Fruit fly (Drosophila melanogaster) whole organism, adult: ENCODE measurements around the gene Gas8.
A peak's percentile ranks its signal among the peaks of the same experiment; 100 is the strongest.

ENCODE experiments used
- CG11617 ChIP-seq: fragments of 200-800 bp; sonication (Bioruptor generic); optimal IDR thresholded peaks from 2 replicates; lab custom pipeline; 2017; ENCODE audit warnings: mild to moderate bottlenecking, missing biosample characterization, missing genetic modification reagents, missing genetic modification characterization
- CG12768 ChIP-seq: fragments of 200-800 bp; sonication (Bioruptor generic); optimal IDR thresholded peaks from 2 replicates; lab custom pipeline; 2017; ENCODE audit warnings: missing biosample characterization, missing genetic modification characterization, mild to moderate bottlenecking, moderate library complexity, missing genetic modification reagents
- CG14711 ChIP-seq: fragments of 200-800 bp; sonication (Bioruptor generic); optimal IDR thresholded peaks from 2 replicates; lab custom pipeline; 2018; ENCODE audit warnings: missing biosample characterization, mild to moderate bottlenecking, missing genetic modification characterization, moderate library complexity
- CG1620 ChIP-seq: fragments of 200-800 bp; sonication (Bioruptor generic); optimal IDR thresholded peaks from 2 replicates; lab custom pipeline; 2016; ENCODE audit warnings: missing biosample characterization, missing genetic modification characterization
- CG33017 ChIP-seq: fragments of 200-800 bp; sonication (Bioruptor generic); optimal IDR thresholded peaks from 2 replicates; lab custom pipeline; 2018; ENCODE audit warnings: missing biosample characterization, mild to moderate bottlenecking, missing genetic modification characterization, moderate library complexity
- CG5204 ChIP-seq: fragments of 200-800 bp; sonication (Bioruptor generic); optimal IDR thresholded peaks from 2 replicates; lab custom pipeline; 2016; ENCODE audit warnings: missing biosample characterization, missing genetic modification characterization
- CG7045 ChIP-seq: fragments of 200-800 bp; sonication (Bioruptor generic); optimal IDR thresholded peaks from 2 replicates; lab custom pipeline; 2017; ENCODE audit warnings: missing biosample characterization, mild to moderate bottlenecking, missing genetic modification characterization
- CG7101 ChIP-seq: fragments of 200-800 bp; sonication (Bioruptor generic); optimal IDR thresholded peaks from 2 replicates; lab custom pipeline; 2018; ENCODE audit warnings: missing biosample characterization, mild to moderate bottlenecking, missing genetic modification characterization, moderate library complexity
- Clk ChIP-seq: fragments of 200-800 bp; sonication (Bioruptor generic); optimal IDR thresholded peaks from 2 replicates; lab custom pipeline; 2017; ENCODE audit warnings: missing biosample characterization, missing genetic modification characterization
- Crg-1 ChIP-seq: fragments of 200-800 bp; sonication (Bioruptor generic); optimal IDR thresholded peaks from 2 replicates; lab custom pipeline; 2016; ENCODE audit warnings: missing biosample characterization, missing genetic modification characterization
- Hr96 ChIP-seq: fragments of 200-800 bp; sonication (Bioruptor generic); optimal IDR thresholded peaks from 2 replicates; lab custom pipeline; 2016; ENCODE audit warnings: missing biosample characterization, missing genetic modification characterization
- Mnt ChIP-seq: fragments of 200-800 bp; sonication (Bioruptor generic); optimal IDR thresholded peaks from 2 replicates; lab custom pipeline; 2016; ENCODE audit warnings: missing biosample characterization, mild to moderate bottlenecking, missing genetic modification characterization
- bab1 ChIP-seq: fragments of 200-800 bp; sonication (Bioruptor generic); optimal IDR thresholded peaks from 3 replicates; lab custom pipeline; 2019; ENCODE audit warnings: missing biosample characterization, mild to moderate bottlenecking, missing genetic modification characterization, moderate library complexity
- cic ChIP-seq: fragments of 200-800 bp; sonication (Bioruptor generic); optimal IDR thresholded peaks from 2 replicates; lab custom pipeline; 2017; ENCODE audit warnings: missing biosample characterization, mild to moderate bottlenecking, missing genetic modification characterization, moderate library complexity
- cnc ChIP-seq, 2 experiments: fragments of >200 bp; optimal IDR thresholded peaks; 2 replicates each; lab custom pipeline; 2017
- kay ChIP-seq: fragments of 200-800 bp; sonication (Bioruptor generic); peaks from one replicate; lab custom pipeline; 2016; ENCODE audit warnings: missing biosample characterization, missing genetic modification characterization, borderline replicate concordance
- ovo ChIP-seq: fragments of 200-800 bp; sonication (Bioruptor generic); optimal IDR thresholded peaks from 2 replicates; lab custom pipeline; 2016; ENCODE audit warnings: missing biosample characterization, missing genetic modification characterization
- pad ChIP-seq: fragments of 200-800 bp; sonication (Bioruptor generic); optimal IDR thresholded peaks from 3 replicates; lab custom pipeline; 2017; ENCODE audit warnings: missing biosample characterization, missing genetic modification characterization, mild to moderate bottlenecking, moderate library complexity, missing genetic modification reagents
- tj ChIP-seq: fragments of 200-800 bp; sonication (Bioruptor generic); optimal IDR thresholded peaks from 3 replicates; lab custom pipeline; 2017; ENCODE audit warnings: missing biosample characterization, mild to moderate bottlenecking, missing genetic modification characterization, moderate library complexity
- toe ChIP-seq: fragments of 200-800 bp; sonication (Bioruptor generic); optimal IDR thresholded peaks from 2 replicates; lab custom pipeline; 2016; ENCODE audit warnings: missing biosample characterization, missing genetic modification characterization

The Gas8 gene

DNA sequence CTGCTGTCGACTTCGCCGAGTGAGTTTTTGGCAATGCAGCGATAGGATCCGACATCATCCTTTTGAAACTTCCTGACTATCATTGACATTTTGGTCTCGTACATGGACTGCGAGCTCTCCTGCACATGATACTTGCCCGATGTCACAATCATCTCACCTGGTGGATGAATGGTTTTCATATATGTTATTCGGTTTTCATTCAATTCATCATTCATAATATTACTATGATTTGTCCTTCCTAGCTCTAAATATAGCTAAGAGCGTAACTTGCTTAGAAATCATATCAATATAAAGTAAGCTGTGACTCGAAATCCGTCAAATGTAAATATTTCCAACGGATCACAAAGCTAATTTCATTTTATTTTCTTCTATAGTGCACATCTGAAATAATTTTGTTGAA lies 9.4 kb upstream of the Gas8 start, which contains the start of gene CG13021:
TSS of gene CG13021 (plus strand) at position 301 of the 400 bp plus-strand sequence.
- TF ChIP-seq Hr96 (GFP tag; lab: Kevin White, UChicago) = no peak
- no peak for TF ChIP-seq CG33017 (tag; lab: Kevin White, UChicago)
- no peak for TF ChIP-seq kay (GFP tag; lab: Kevin White, UChicago)
- no peak for TF ChIP-seq pad (GFP tag; lab: Kevin White, UChicago)
- TF ChIP-seq bab1 (GFP tag; lab: Kevin White, UChicago) = no peak
- TF ChIP-seq CG12768 (GFP tag; lab: Kevin White, UChicago) = no peak
- TF ChIP-seq CG14711 (tag; lab: Kevin White, UChicago) = no peak
- no peak for TF ChIP-seq toe (GFP tag; lab: Kevin White, UChicago)
- TF ChIP-seq CG11617 (GFP tag; lab: Kevin White, UChicago) = no peak
- no peak for TF ChIP-seq CG7045
- no peak for TF ChIP-seq ovo (GFP tag; lab: Kevin White, UChicago)
- no peak for TF ChIP-seq Clk (GFP tag; lab: Kevin White, UChicago)
- TF ChIP-seq CG5204 (GFP tag; lab: Kevin White, UChicago) = no peak

DNA sequence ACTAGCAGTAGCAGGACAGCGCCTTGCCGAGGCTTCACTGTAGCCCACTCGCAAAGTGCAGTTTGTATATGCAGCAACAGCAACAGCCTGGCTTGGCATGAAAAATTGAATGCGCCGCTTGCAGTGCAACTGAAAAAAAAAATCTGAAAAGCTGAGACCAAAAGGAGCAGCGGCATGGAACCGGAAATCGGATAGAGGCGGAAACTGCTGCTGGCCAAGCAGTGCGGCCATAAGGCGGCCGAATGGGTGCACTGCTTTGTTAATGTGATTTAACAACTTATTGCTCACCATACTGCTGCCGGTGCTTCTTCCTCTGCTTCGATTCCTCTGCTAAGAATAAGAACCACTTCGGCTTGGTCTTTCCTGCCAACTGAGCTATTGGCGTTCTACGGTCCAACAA lies 400 bp downstream of the Gas8 start:
- TF ChIP-seq CG7101 (tag; lab: Kevin White, UChicago) (no peak), CG11617 (GFP tag; lab: Kevin White, UChicago) (no peak), CG14711 (tag; lab: Kevin White, UChicago) (no peak), CG5204 (GFP tag; lab: Kevin White, UChicago) (no peak), CG7045 (no peak), cnc (optimal IDR thresholded peaks at IDR 0.05; lab: Kevin White, UChicago) (no peak), bab1 (GFP tag; lab: Kevin White, UChicago) (no peak), CG33017 (tag; lab: Kevin White, UChicago) (no peak), kay (GFP tag; lab: Kevin White, UChicago) (no peak), CG1620 (no peak), Crg-1 (no peak), tj (no peak)

DNA sequence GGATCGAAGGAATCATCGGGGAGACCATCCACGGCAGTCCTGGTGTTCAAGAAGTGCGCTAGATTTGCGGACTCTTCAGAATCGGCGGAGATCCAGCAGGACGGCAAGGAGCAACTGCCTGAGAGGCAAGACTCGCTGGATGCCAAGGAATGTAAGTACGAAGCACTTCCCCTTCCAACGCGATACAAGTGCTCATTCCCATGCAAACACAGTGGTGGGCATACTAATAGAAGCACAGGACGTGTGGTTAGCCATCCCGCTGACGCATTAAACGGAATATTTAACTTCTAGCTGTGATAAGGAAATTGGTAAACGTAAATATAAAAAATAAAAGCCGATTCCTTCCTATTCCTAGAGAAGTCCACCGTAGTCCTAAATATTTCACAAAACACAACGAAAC lies 18.8 kb downstream of the Gas8 start:
- TF ChIP-seq CG33017 (tag; lab: Kevin White, UChicago) (no peak), tj (no peak)

DNA sequence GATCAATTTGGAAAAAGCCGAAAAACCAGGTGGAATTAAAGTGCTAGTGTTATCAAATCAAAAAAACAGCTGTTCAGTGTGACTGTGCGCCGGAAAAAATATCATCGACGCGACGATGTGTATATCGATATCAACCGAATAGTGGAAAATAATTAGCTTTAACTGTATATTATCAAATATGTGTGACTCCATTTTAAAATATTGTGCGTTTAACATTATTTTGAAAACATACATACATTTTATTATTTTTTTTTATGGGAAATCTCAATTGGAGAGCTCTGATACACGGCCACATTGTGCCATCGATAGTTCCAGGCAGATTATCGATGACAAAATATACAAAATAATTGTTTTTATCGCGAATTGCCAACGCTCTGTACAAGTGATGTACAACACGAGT lies 19.3 kb downstream of the Gas8 start, which contains the start of the genes CG14270 and CG10803:
TSS of gene CG14270 (minus strand) at position 75 of the 400 bp plus-strand sequence.
TSS of gene CG10803 (plus strand) at position 347 of the 400 bp plus-strand sequence.
- TF ChIP-seq toe (GFP tag; lab: Kevin White, UChicago) (peak; percentile 22), Mnt (GFP tag; lab: Kevin White, UChicago) (peak; percentile 63), CG7101 (tag; lab: Kevin White, UChicago) (no peak), ovo (GFP tag; lab: Kevin White, UChicago) (no peak), bab1 (GFP tag; lab: Kevin White, UChicago) (peak; percentile 43), CG14711 (tag; lab: Kevin White, UChicago) (peak; percentile 2), Crg-1 (no peak), cnc (optimal IDR thresholded peaks at IDR 0.05; lab: Kevin White, UChicago) (no peak), CG33017 (tag; lab: Kevin White, UChicago) (no peak), CG5204 (GFP tag; lab: Kevin White, UChicago) (peak; percentile 8), tj (peak; percentile 47)

DNA sequence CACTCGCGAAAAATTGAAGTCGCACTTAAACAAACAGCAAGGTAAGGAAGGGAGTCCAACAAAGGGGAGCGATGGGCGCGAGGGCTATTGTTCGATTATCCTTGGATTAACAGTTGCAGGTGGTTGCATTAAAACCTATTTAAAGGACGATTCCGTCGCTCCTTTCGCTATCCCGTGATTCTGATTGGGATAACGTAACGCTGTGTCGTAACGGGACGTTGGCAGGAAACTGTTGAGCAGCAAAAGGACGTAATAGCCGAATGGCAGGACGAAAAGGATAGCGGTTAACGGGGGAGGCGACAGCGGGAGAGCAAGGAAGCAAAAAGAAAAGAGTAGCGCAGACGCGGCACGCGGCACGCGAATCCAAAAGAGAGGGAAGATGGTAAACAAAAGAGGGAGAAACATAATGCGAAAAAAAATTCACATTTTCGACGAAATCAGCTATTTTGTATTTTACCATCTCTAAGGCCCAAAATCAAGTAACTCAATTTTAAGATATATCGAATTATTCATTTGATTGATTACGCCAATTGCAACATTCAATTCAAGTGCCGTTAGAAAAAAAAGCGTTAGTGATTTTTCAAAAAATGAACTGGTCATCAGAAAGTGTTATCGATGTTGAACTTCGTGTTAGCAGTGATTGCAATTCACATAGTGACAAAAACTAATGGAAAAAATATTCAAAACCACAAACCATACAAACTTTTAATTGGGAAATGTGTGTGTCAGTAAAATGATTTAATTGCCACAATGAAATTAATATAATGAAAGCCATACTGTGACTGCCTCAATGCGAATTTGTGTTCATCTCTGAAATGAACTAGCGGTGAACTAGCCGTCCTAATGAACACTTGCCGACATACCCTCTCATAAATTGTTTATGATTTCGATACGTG lies 22.3 kb downstream of the Gas8 start, which contains the start of the genes CG10804 and CG10802:
TSS of gene CG10804 (minus strand) at position 204 of the 896 bp plus-strand sequence.
TSS of gene CG10802 (plus strand) at position 847 of the 896 bp plus-strand sequence.
- peak; percentile 85 for TF ChIP-seq ovo (GFP tag; lab: Kevin White, UChicago)
- peak; percentile 39 for TF ChIP-seq CG12768 (GFP tag; lab: Kevin White, UChicago)
- peak; percentile 19 for TF ChIP-seq Clk (GFP tag; lab: Kevin White, UChicago)
- TF ChIP-seq CG7101 (tag; lab: Kevin White, UChicago) = peak; percentile 73
- TF ChIP-seq tj = peak; percentile 89
- TF ChIP-seq kay (GFP tag; lab: Kevin White, UChicago) = no peak
- peak; percentile 73 for TF ChIP-seq CG14711 (tag; lab: Kevin White, UChicago)
- no peak for TF ChIP-seq CG7045
- peak; percentile 80 for TF ChIP-seq CG5204 (GFP tag; lab: Kevin White, UChicago)
- peak; percentile 76 for TF ChIP-seq toe (GFP tag; lab: Kevin White, UChicago)
- TF ChIP-seq bab1 (GFP tag; lab: Kevin White, UChicago) = peak; percentile 91
- TF ChIP-seq Crg-1 = peak; percentile 75
- TF ChIP-seq CG1620 = peak; percentile 91
- peak; percentile 69 for TF ChIP-seq Mnt (GFP tag; lab: Kevin White, UChicago)
- TF ChIP-seq cic (GFP tag; lab: Kevin White, UChicago) = no peak
- peak; percentile 37 for TF ChIP-seq pad (GFP tag; lab: Kevin White, UChicago)
- TF ChIP-seq cnc (optimal IDR thresholded peaks at IDR 0.05; lab: Kevin White, UChicago) = no peak
- no peak for TF ChIP-seq Hr96 (GFP tag; lab: Kevin White, UChicago)
- peak; percentile 57 for TF ChIP-seq CG11617 (GFP tag; lab: Kevin White, UChicago)
- peak; percentile 32 for TF ChIP-seq CG33017 (tag; lab: Kevin White, UChicago)

DNA sequence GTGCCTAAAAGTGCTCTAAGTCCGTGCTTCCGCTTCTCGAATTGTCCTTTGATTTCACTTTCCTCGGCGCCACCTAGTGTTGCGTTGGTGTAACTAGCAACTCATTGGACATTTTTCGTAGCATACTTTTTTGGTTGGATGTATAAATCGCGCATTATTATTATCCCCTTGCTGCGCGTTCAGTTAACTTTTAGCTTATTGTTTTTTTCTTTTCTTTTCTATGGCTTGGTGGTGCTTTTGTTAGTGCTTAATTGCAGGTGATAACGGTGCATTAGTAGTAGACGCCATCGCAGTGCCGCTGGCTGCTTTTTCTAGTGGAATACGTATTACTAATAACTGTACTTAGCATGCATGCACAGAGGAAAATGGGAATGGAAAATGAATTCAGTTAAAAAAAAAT lies 23.6 kb downstream of the Gas8 start:
- TF ChIP-seq CG12768 (GFP tag; lab: Kevin White, UChicago) (peak; percentile 8), CG11617 (GFP tag; lab: Kevin White, UChicago) (peak; percentile 22), CG33017 (tag; lab: Kevin White, UChicago) (peak; percentile 56), kay (GFP tag; lab: Kevin White, UChicago) (no peak), ovo (GFP tag; lab: Kevin White, UChicago) (peak; percentile 72), toe (GFP tag; lab: Kevin White, UChicago) (peak; percentile 19), Crg-1 (peak; percentile 9), Mnt (GFP tag; lab: Kevin White, UChicago) (peak; percentile 16), CG7101 (tag; lab: Kevin White, UChicago) (peak; percentile 37), CG1620 (no peak), Clk (GFP tag; lab: Kevin White, UChicago) (no peak), pad (GFP tag; lab: Kevin White, UChicago) (peak; percentile 76), CG5204 (GFP tag; lab: Kevin White, UChicago) (no peak), CG7045 (no peak), cnc (optimal IDR thresholded peaks at IDR 0.05; lab: Kevin White, UChicago) (no peak), CG14711 (tag; lab: Kevin White, UChicago) (peak; percentile 31), bab1 (GFP tag; lab: Kevin White, UChicago) (peak; percentile 37), tj (peak; percentile 40), Hr96 (GFP tag; lab: Kevin White, UChicago) (peak; percentile 40), cic (GFP tag; lab: Kevin White, UChicago) (peak; percentile 67)
